Worm (Caenorhabditis elegans): ENCODE measurements around the gene pqn-31.

DNA sequence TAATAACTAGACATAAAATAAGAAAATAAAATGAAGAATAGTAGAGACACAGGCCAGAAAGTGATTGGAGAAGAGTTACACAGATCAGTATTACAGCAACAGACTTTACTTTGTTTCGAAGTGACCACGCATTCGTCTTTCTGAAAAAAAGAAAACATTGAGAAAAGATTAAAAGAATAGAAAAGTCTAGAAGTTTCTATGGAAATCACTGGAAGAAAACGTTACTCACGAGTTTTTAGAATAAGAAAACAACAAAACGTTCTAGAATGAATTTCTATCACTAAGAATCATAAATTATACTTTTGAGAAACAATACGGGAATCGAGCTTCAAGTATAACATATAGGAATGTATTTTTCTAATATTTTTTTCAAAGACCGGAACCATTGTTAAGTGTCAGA is 46.2 kb downstream of the pqn-31 start:
- TF ChIP-seq B0310.2 (tag; optimal IDR thresholded peaks at IDR 0.05) (no peak), ama-1 (optimal IDR thresholded peaks at IDR 0.05) (no peak), tra-4 (tag; optimal IDR thresholded peaks at IDR 0.05) (no peak), flt-1 (GFP tag; IDR thresholded peaks at IDR 0.05) (no peak), F13C5.2 (tag; optimal IDR thresholded peaks at IDR 0.05) (no peak), tbx-37 (GFP tag; conservative IDR thresholded peaks at IDR 0.05) (no peak)

All from whole organism, early embryonic.